Worm (Caenorhabditis elegans) whole organism, L2 larva: ENCODE results near the gene drd-10.

Source experiments
- F13H6.1 ChIP-seq: sonication (generic microtip); optimal IDR thresholded peaks from 2 replicates; lab custom pipeline; 2016; ENCODE audit warnings: missing genetic modification characterization, missing compliant biosample characterization
- R02D3.7 ChIP-seq: fragments of 150-350 bp; optimal IDR thresholded peaks from 2 replicates; lab custom pipeline; 2014; ENCODE audit warnings: missing biosample characterization, missing genetic modification characterization
- Y55F3AM.14 ChIP-seq: fragments of 200-800 bp; sonication (Bioruptor generic); optimal IDR thresholded peaks from 2 replicates; lab custom pipeline; 2018; ENCODE audit warnings: mild to moderate bottlenecking, missing genetic modification characterization, missing compliant biosample characterization
- ZK546.5 ChIP-seq: sonication (generic microtip); optimal IDR thresholded peaks from 2 replicates; lab custom pipeline; 2017; ENCODE audit warnings: missing biosample characterization, missing genetic modification characterization
- aly-2 ChIP-seq: fragments of 150-350 bp; optimal IDR thresholded peaks from 2 replicates; lab custom pipeline; 2014; ENCODE audit warnings: missing biosample characterization, missing genetic modification characterization
- ama-1 ChIP-seq: fragments of 150-350 bp; optimal IDR thresholded peaks from 2 replicates; lab custom pipeline; 2018; ENCODE audit warnings: inconsistent platforms
- blmp-1 ChIP-seq: sonication (generic microtip); optimal IDR thresholded peaks from 2 replicates; lab custom pipeline; 2017; ENCODE audit warnings: missing genetic modification characterization, mild to moderate bottlenecking, missing compliant biosample characterization, antibody characterized with exemption, moderate library complexity; ENCODE audit not compliant: insufficient read depth
- ceh-16 ChIP-seq: fragments of 150-350 bp; optimal IDR thresholded peaks from 2 replicates; lab custom pipeline; 2014; ENCODE audit warnings: missing biosample characterization, missing genetic modification characterization
- ceh-82 ChIP-seq: fragments of 150-350 bp; optimal IDR thresholded peaks from 2 replicates; lab custom pipeline; 2014; ENCODE audit warnings: missing biosample characterization, missing genetic modification characterization
- crh-2 ChIP-seq: sonication (generic microtip); optimal IDR thresholded peaks from 2 replicates; lab custom pipeline; 2017; ENCODE audit warnings: missing biosample characterization, missing genetic modification characterization
- dmd-4 ChIP-seq: sonication (generic microtip); optimal IDR thresholded peaks from 2 replicates; lab custom pipeline; 2017; ENCODE audit warnings: missing biosample characterization, missing genetic modification characterization
- elt-3 ChIP-seq: sonication (generic microtip); optimal IDR thresholded peaks from 2 replicates; lab custom pipeline; 2017; ENCODE audit warnings: missing biosample characterization, missing genetic modification characterization
- fos-1 ChIP-seq: fragments of 150-350 bp; optimal IDR thresholded peaks from 2 replicates; lab custom pipeline; 2014; ENCODE audit warnings: missing biosample characterization, missing genetic modification characterization
- gmeb-1 ChIP-seq: fragments of 150-350 bp; optimal IDR thresholded peaks from 2 replicates; lab custom pipeline; 2014; ENCODE audit warnings: missing biosample characterization, missing genetic modification characterization
- lin-11 ChIP-seq: fragments of 150-350 bp; sonication (generic microtip); optimal IDR thresholded peaks from 2 replicates; lab custom pipeline; 2014; ENCODE audit warnings: missing biosample characterization, missing genetic modification characterization, inconsistent platforms, mixed read lengths
- mbf-1 ChIP-seq: sonication (generic microtip); optimal IDR thresholded peaks from 2 replicates; lab custom pipeline; 2017; ENCODE audit warnings: missing biosample characterization, missing genetic modification characterization
- mdl-1 ChIP-seq, 2 experiments: fragments of 150-350 bp in 1 of 2; sonication (generic microtip) in 1 of 2; optimal IDR thresholded peaks; 2 replicates each; lab custom pipeline; 2017; ENCODE audit warnings: missing biosample characterization in 2 of 2, missing genetic modification characterization in 2 of 2
- nhr-11 ChIP-seq: fragments of 150-350 bp; optimal IDR thresholded peaks from 2 replicates; lab custom pipeline; 2014; ENCODE audit warnings: missing biosample characterization, missing genetic modification characterization
- nhr-12 ChIP-seq: fragments of 150-350 bp; optimal IDR thresholded peaks from 2 replicates; lab custom pipeline; 2014; ENCODE audit warnings: missing biosample characterization, missing genetic modification characterization
- nhr-129 ChIP-seq: fragments of 150-350 bp; optimal IDR thresholded peaks from 2 replicates; lab custom pipeline; 2014; ENCODE audit warnings: missing biosample characterization, missing genetic modification characterization
- nhr-21 ChIP-seq: fragments of 150-350 bp; optimal IDR thresholded peaks from 2 replicates; lab custom pipeline; 2014; ENCODE audit warnings: missing biosample characterization, missing genetic modification characterization
- nhr-23 ChIP-seq: fragments of 150-350 bp; optimal IDR thresholded peaks from 2 replicates; lab custom pipeline; 2014; ENCODE audit warnings: missing biosample characterization, missing genetic modification reagents, missing genetic modification characterization
- nhr-237 ChIP-seq: fragments of 150-350 bp; optimal IDR thresholded peaks from 2 replicates; lab custom pipeline; 2014; ENCODE audit warnings: missing biosample characterization, missing genetic modification characterization
- nhr-25 ChIP-seq: fragments of 150-350 bp; sonication (generic microtip); optimal IDR thresholded peaks from 3 replicates; lab custom pipeline; 2014; ENCODE audit warnings: missing biosample characterization, missing genetic modification characterization
- nhr-6 ChIP-seq: fragments of 150-350 bp; optimal IDR thresholded peaks from 2 replicates; lab custom pipeline; 2014; ENCODE audit warnings: missing biosample characterization, missing genetic modification characterization
- nhr-77 ChIP-seq: fragments of 150-350 bp; optimal IDR thresholded peaks from 2 replicates; lab custom pipeline; 2014; ENCODE audit warnings: missing biosample characterization, missing genetic modification characterization
- peb-1 ChIP-seq: fragments of 150-350 bp; optimal IDR thresholded peaks from 2 replicates; lab custom pipeline; 2014; ENCODE audit warnings: missing biosample characterization, missing genetic modification characterization
- sem-4 ChIP-seq: fragments of 150-350 bp; optimal IDR thresholded peaks from 2 replicates; lab custom pipeline; 2014; ENCODE audit warnings: missing biosample characterization, missing genetic modification reagents, missing genetic modification characterization
- skn-1 ChIP-seq: sonication (generic microtip); optimal IDR thresholded peaks from 2 replicates; lab custom pipeline; 2017; ENCODE audit warnings: missing biosample characterization, missing genetic modification characterization
- sma-3 ChIP-seq: sonication (generic microtip); optimal IDR thresholded peaks from 2 replicates; lab custom pipeline; 2016; ENCODE audit warnings: missing genetic modification reagents, missing genetic modification characterization, missing compliant biosample characterization
- snpc-4 ChIP-seq: fragments of 150-350 bp; optimal IDR thresholded peaks from 2 replicates; lab custom pipeline; 2014; ENCODE audit warnings: missing biosample characterization, missing genetic modification characterization
- unc-39 ChIP-seq: fragments of 150-350 bp; optimal IDR thresholded peaks from 2 replicates; lab custom pipeline; 2014; ENCODE audit warnings: missing biosample characterization, missing genetic modification characterization
- unc-55 ChIP-seq: fragments of 150-350 bp; sonication (generic microtip); optimal IDR thresholded peaks from 3 replicates; lab custom pipeline; 2014; ENCODE audit warnings: missing biosample characterization, missing genetic modification reagents, missing genetic modification characterization
- unc-62 ChIP-seq: fragments of 150-350 bp; optimal IDR thresholded peaks from 2 replicates; lab custom pipeline; 2014; ENCODE audit warnings: missing biosample characterization, missing genetic modification reagents, missing genetic modification characterization
- zag-1 ChIP-seq: fragments of 150-350 bp; optimal IDR thresholded peaks from 2 replicates; lab custom pipeline; 2014; ENCODE audit warnings: missing biosample characterization, missing genetic modification characterization
- ztf-11 ChIP-seq: sonication (generic microtip); optimal IDR thresholded peaks from 2 replicates; lab custom pipeline; 2017; ENCODE audit warnings: missing biosample characterization, missing genetic modification characterization
- ztf-4 ChIP-seq: fragments of 150-350 bp; optimal IDR thresholded peaks from 2 replicates; lab custom pipeline; 2014; ENCODE audit warnings: missing biosample characterization, missing genetic modification characterization

The drd-10 gene

ce11 chrV:7012617-7013016 lies 5.2 kb downstream of the drd-10 start, which contains the start of gene srw-127:
Gene srw-127 (plus strand): TSS chrV:7012917.
- TF ChIP-seq snpc-4 (tag; lab: Kevin White, UChicago) (no peak), nhr-129 (no peak), zag-1 (tag; lab: Kevin White, UChicago) (no peak), blmp-1 (tag; lab: Kevin White, UChicago) (no peak)

- no peak for TF ChIP-seq nhr-11
- TF ChIP-seq gmeb-1, result no peak
- no peak for TF ChIP-seq ama-1
- no peak for TF ChIP-seq blmp-1 (tag; lab: Kevin White, UChicago)
- TF ChIP-seq sem-4 (tag; lab: Kevin White, UChicago), result no peak
- TF ChIP-seq aly-2 (tag; lab: Kevin White, UChicago), result no peak
- TF ChIP-seq nhr-21 (tag; lab: Kevin White, UChicago), result no peak
- TF ChIP-seq nhr-237 (tag; lab: Kevin White, UChicago), result no peak
- TF ChIP-seq dmd-4 (tag; lab: Kevin White, UChicago), result no peak
- TF ChIP-seq unc-62 (GFP tag; lab: Kevin White, UChicago), result no peak
- TF ChIP-seq nhr-77 (tag; lab: Kevin White, UChicago), result no peak
- TF ChIP-seq zag-1 (tag; lab: Kevin White, UChicago), result no peak
- TF ChIP-seq nhr-12 (tag; lab: Kevin White, UChicago), result no peak
- no peak for TF ChIP-seq ceh-82 (tag; lab: Kevin White, UChicago)
- no peak for TF ChIP-seq ceh-16 (tag; lab: Kevin White, UChicago)
- TF ChIP-seq unc-55 (GFP tag; lab: Kevin White, UChicago), result no peak
- TF ChIP-seq ztf-11, result no peak
- no peak for TF ChIP-seq mdl-1 (tag; optimal IDR thresholded peaks at IDR 0.05; lab: Kevin White, UChicago)
- TF ChIP-seq, all 48 proteins: peak for 0
Measured at ce11 chrV:7015872-7016271, 8.5 kb downstream of the drd-10 start, which contains the start of gene C33G8.13. Gene C33G8.13 (minus strand): TSS chrV:7015972.

ce11 chrV:7017059-7017458 lies 9.7 kb downstream of the drd-10 start, which contains the start of gene srsx-32:
Gene srsx-32 (plus strand): TSS chrV:7017359.
- TF ChIP-seq unc-55 (GFP tag; lab: Kevin White, UChicago), result no peak
- TF ChIP-seq Y55F3AM.14, result no peak
- TF ChIP-seq nhr-237 (tag; lab: Kevin White, UChicago), result no peak
- no peak for TF ChIP-seq lin-11 (tag; lab: Kevin White, UChicago)
- no peak for TF ChIP-seq nhr-12 (tag; lab: Kevin White, UChicago)
- TF ChIP-seq nhr-25 (tag; lab: Kevin White, UChicago), result no peak
- no peak for TF ChIP-seq R02D3.7 (tag; lab: Kevin White, UChicago)
- TF ChIP-seq ztf-4 (tag; lab: Kevin White, UChicago), result no peak
- TF ChIP-seq sma-3, result no peak
- no peak for TF ChIP-seq unc-39 (tag; lab: Kevin White, UChicago)
- no peak for TF ChIP-seq nhr-11
- no peak for TF ChIP-seq ceh-16 (tag; lab: Kevin White, UChicago)
- TF ChIP-seq skn-1 (tag; lab: Kevin White, UChicago), result no peak
- no peak for TF ChIP-seq ZK546.5 (tag; lab: Kevin White, UChicago)
- TF ChIP-seq crh-2 (tag; lab: Kevin White, UChicago), result no peak
- no peak for TF ChIP-seq F13H6.1 (tag; lab: Kevin White, UChicago)
- TF ChIP-seq nhr-23, result no peak
- TF ChIP-seq ztf-11, result no peak
- no peak for TF ChIP-seq mbf-1 (tag; lab: Kevin White, UChicago)

ce11 chrV:7021772-7022171 lies 14.4 kb downstream of the drd-10 start, which contains the start of gene F20A1.4:
Gene F20A1.4 (minus strand): TSS chrV:7021872.
- TF ChIP-seq peb-1 (tag; lab: Kevin White, UChicago) (no peak), nhr-129 (no peak), nhr-23 (no peak), zag-1 (tag; lab: Kevin White, UChicago) (no peak), elt-3 (tag; lab: Kevin White, UChicago) (no peak), nhr-6 (tag; lab: Kevin White, UChicago) (no peak), gmeb-1 (no peak), fos-1 (tag; lab: Kevin White, UChicago) (no peak), ztf-11 (no peak)
